Fruit fly (Drosophila melanogaster) whole organism, wandering third instar larva: ENCODE measurements around the gene hry.

Experiments
- Abd-B ChIP-seq: fragments of >200 bp; optimal IDR thresholded peaks from 2 replicates; lab custom pipeline; 2017; ENCODE audit warnings: missing biosample characterization, missing genetic modification characterization
- CG32264 ChIP-seq: fragments of 200-800 bp; sonication (Bioruptor generic); optimal IDR thresholded peaks from 2 replicates; lab custom pipeline; 2016; ENCODE audit warnings: missing biosample characterization, missing genetic modification characterization
- CG9705 ChIP-seq: fragments of 200-800 bp; sonication (Bioruptor generic); optimal IDR thresholded peaks from 2 replicates; lab custom pipeline; 2018; ENCODE audit warnings: missing biosample characterization, mild to moderate bottlenecking, missing genetic modification characterization
- CrebA ChIP-seq: fragments of 200-800 bp; sonication (Bioruptor generic); optimal IDR thresholded peaks from 2 replicates; lab custom pipeline; 2016; ENCODE audit warnings: missing biosample characterization, mild to moderate bottlenecking, missing genetic modification characterization, borderline replicate concordance
- Dfd ChIP-seq: fragments of >200 bp; optimal IDR thresholded peaks from 2 replicates; lab custom pipeline; 2017; ENCODE audit warnings: missing biosample characterization, missing genetic modification characterization
- Dif ChIP-seq: fragments of 200-275, 200-300 bp; sonication (Bioruptor generic); optimal IDR thresholded peaks from 2 replicates; lab custom pipeline; 2018; ENCODE audit warnings: missing biosample characterization, missing genetic modification characterization; ENCODE audit not compliant: partially characterized antibody
- GATAd ChIP-seq: sonication (Bioruptor generic); optimal IDR thresholded peaks from 2 replicates; lab custom pipeline; 2016; ENCODE audit warnings: missing biosample characterization, missing genetic modification characterization
- HLH106 ChIP-seq: fragments of 200-800 bp; optimal IDR thresholded peaks from 3 replicates; lab custom pipeline; 2019; ENCODE audit warnings: missing biosample characterization, mild to moderate bottlenecking, missing genetic modification characterization, moderate library complexity
- Hnf4 ChIP-seq: fragments of 200-800 bp; sonication (Bioruptor generic); optimal IDR thresholded peaks from 2 replicates; lab custom pipeline; 2016; ENCODE audit warnings: missing biosample characterization, mild to moderate bottlenecking, missing genetic modification characterization
- Hr78 ChIP-seq: fragments of >200 bp; optimal IDR thresholded peaks from 2 replicates; lab custom pipeline; 2017; ENCODE audit warnings: missing biosample characterization, missing genetic modification characterization
- Hr83 ChIP-seq: fragments of 200-300 bp; sonication (Bioruptor generic); optimal IDR thresholded peaks from 2 replicates; lab custom pipeline; 2016; ENCODE audit warnings: missing biosample characterization, mild to moderate bottlenecking, missing genetic modification characterization, moderate library complexity; ENCODE audit not compliant: poor library complexity, severe bottlenecking
- Jra ChIP-seq: sonication (Bioruptor generic); optimal IDR thresholded peaks from 2 replicates; lab custom pipeline; 2016; ENCODE audit warnings: missing biosample characterization, missing genetic modification characterization
- Mio ChIP-seq: sonication (Bioruptor generic); optimal IDR thresholded peaks from 2 replicates; lab custom pipeline; 2016; ENCODE audit warnings: missing biosample characterization, missing genetic modification characterization
- Myc ChIP-seq: fragments of >200 bp; optimal IDR thresholded peaks from 2 replicates; lab custom pipeline; 2017
- N ChIP-seq: fragments of >200 bp; optimal IDR thresholded peaks from 2 replicates; lab custom pipeline; 2018; ENCODE audit warnings: missing biosample characterization, missing external identifiers, missing genetic modification characterization
- OdsH ChIP-seq: fragments of 200-800 bp; sonication (Bioruptor generic); optimal IDR thresholded peaks from 2 replicates; lab custom pipeline; 2016; ENCODE audit warnings: missing biosample characterization, mild to moderate bottlenecking, missing genetic modification characterization
- Rel ChIP-seq, 2 experiments: fragments of 200-800 bp; sonication (Bioruptor generic) in 1 of 2; optimal IDR thresholded peaks; 2 replicates in 1 of 2; 3 replicates in 1 of 2; lab custom pipeline; 2016 to 2019; ENCODE audit warnings: mild to moderate bottlenecking in 2 of 2, missing biosample characterization in 2 of 2, missing genetic modification characterization in 2 of 2, moderate library complexity in 1 of 2
- Sp1 ChIP-seq: fragments of 200-800 bp; sonication (Bioruptor generic); optimal IDR thresholded peaks from 3 replicates; lab custom pipeline; 2019; ENCODE audit warnings: missing biosample characterization, mild to moderate bottlenecking, missing genetic modification characterization, moderate library complexity
- Vsx2 ChIP-seq: fragments of 200-300, 225-300 bp; sonication (Bioruptor generic); optimal IDR thresholded peaks from 2 replicates; lab custom pipeline; 2018; ENCODE audit warnings: missing biosample characterization, missing genetic modification characterization; ENCODE audit not compliant: partially characterized antibody
- br ChIP-seq: fragments of 200-800 bp; sonication (Bioruptor generic); optimal IDR thresholded peaks from 2 replicates; lab custom pipeline; 2016; ENCODE audit warnings: missing biosample characterization, missing genetic modification characterization
- brk ChIP-seq: fragments of 200-800 bp; sonication (Bioruptor generic); optimal IDR thresholded peaks from 2 replicates; lab custom pipeline; 2016; ENCODE audit warnings: missing biosample characterization, mild to moderate bottlenecking, missing genetic modification characterization
- dl ChIP-seq, 2 experiments: fragments of 175-275, 200-275 bp in 1 of 2; fragments of 200-275 bp in 1 of 2; sonication (Bioruptor generic); optimal IDR thresholded peaks; lab custom pipeline; 2018; ENCODE audit warnings: mild to moderate bottlenecking in 2 of 2, missing biosample characterization in 2 of 2, missing genetic modification characterization in 2 of 2, moderate library complexity in 2 of 2; ENCODE audit not compliant: partially characterized antibody in 2 of 2, insufficient read depth in 1 of 2
- dmrt93B ChIP-seq: fragments of 200-800 bp; sonication (Bioruptor generic); optimal IDR thresholded peaks from 2 replicates; lab custom pipeline; 2018; ENCODE audit warnings: missing biosample characterization, mild to moderate bottlenecking, missing genetic modification characterization
- dsf ChIP-seq: sonication (Bioruptor generic); optimal IDR thresholded peaks from 2 replicates; lab custom pipeline; 2016; ENCODE audit warnings: missing biosample characterization, missing genetic modification characterization, borderline replicate concordance
- ey ChIP-seq: fragments of 200-800 bp; sonication (Bioruptor generic); optimal IDR thresholded peaks from 2 replicates; lab custom pipeline; 2016; ENCODE audit warnings: missing biosample characterization, missing genetic modification characterization
- foxo ChIP-seq, 2 experiments: fragments of 200-800 bp; sonication (Bioruptor generic); optimal IDR thresholded peaks; 2 replicates in 1 of 2; 3 replicates in 1 of 2; lab custom pipeline; 2016 to 2017; ENCODE audit warnings: missing biosample characterization in 2 of 2, missing genetic modification characterization in 2 of 2
- fru ChIP-seq: fragments of 200-800 bp; sonication (Bioruptor generic); optimal IDR thresholded peaks from 3 replicates; lab custom pipeline; 2016; ENCODE audit warnings: missing biosample characterization, mild to moderate bottlenecking, missing genetic modification characterization
- h ChIP-seq: fragments of 200-800 bp; sonication (Bioruptor generic); optimal IDR thresholded peaks from 3 replicates; lab custom pipeline; 2016; ENCODE audit warnings: missing biosample characterization, mild to moderate bottlenecking, missing genetic modification characterization
- jim ChIP-seq: fragments of 175-275, 200-325 bp; sonication (Bioruptor generic); optimal IDR thresholded peaks from 2 replicates; lab custom pipeline; 2016; ENCODE audit warnings: missing biosample characterization, mild to moderate bottlenecking, missing genetic modification characterization
- lola ChIP-seq: fragments of >200 bp; optimal IDR thresholded peaks from 2 replicates; lab custom pipeline; 2017; ENCODE audit warnings: missing biosample characterization, missing genetic modification characterization
- pan ChIP-seq: fragments of >200 bp; optimal IDR thresholded peaks from 2 replicates; lab custom pipeline; 2017
- psq ChIP-seq: fragments of 200-800 bp; sonication (Bioruptor generic); optimal IDR thresholded peaks from 3 replicates; lab custom pipeline; 2017; ENCODE audit warnings: missing biosample characterization, mild to moderate bottlenecking, missing genetic modification characterization, moderate library complexity
- rgr ChIP-seq: fragments of 200-800 bp; sonication (Bioruptor generic); optimal IDR thresholded peaks from 3 replicates; lab custom pipeline; 2016; ENCODE audit warnings: missing biosample characterization, mild to moderate bottlenecking, missing genetic modification characterization
- sage ChIP-seq: fragments of 200-800 bp; sonication (Bioruptor generic); optimal IDR thresholded peaks from 2 replicates; lab custom pipeline; 2016; ENCODE audit warnings: missing biosample characterization, mild to moderate bottlenecking, missing genetic modification characterization
- sv ChIP-seq: fragments of 200-800 bp; sonication (Bioruptor generic); optimal IDR thresholded peaks from 3 replicates; lab custom pipeline; 2016; ENCODE audit warnings: missing biosample characterization, missing genetic modification characterization
- tai ChIP-seq: sonication (Bioruptor generic); optimal IDR thresholded peaks from 2 replicates; lab custom pipeline; 2016; ENCODE audit warnings: missing biosample characterization, missing genetic modification characterization
- usp ChIP-seq: fragments of >200 bp; optimal IDR thresholded peaks from 2 replicates; lab custom pipeline; 2017; ENCODE audit warnings: missing biosample characterization, missing genetic modification characterization
- woc ChIP-seq: sonication (Bioruptor generic); optimal IDR thresholded peaks from 2 replicates; lab custom pipeline; 2016; ENCODE audit warnings: missing biosample characterization, mild to moderate bottlenecking, missing genetic modification characterization

hry gene

dm6 chr3L:8697862-8698261 lies 22.3 kb downstream of the hry start:
- TF ChIP-seq HLH106 (tag; lab: Kevin White, UChicago) (peak; percentile 4), psq (GFP tag; lab: Kevin White, UChicago) (no peak), Sp1 (GFP tag; lab: Kevin White, UChicago) (no peak), Rel (GFP tag; optimal IDR thresholded peaks at IDR 0.05; lab: Kevin White, UChicago) (no peak), Rel (tag; optimal IDR thresholded peaks at IDR 0.05; lab: Kevin White, UChicago) (peak; percentile 64), Dfd (GFP tag; lab: Kevin White, UChicago) (peak; percentile 98), woc (GFP tag; lab: Kevin White, UChicago) (no peak), Hr78 (GFP tag; lab: Kevin White, UChicago) (no peak)
- TF ChIP-seq, all 38 proteins: peak for 3

dm6 chr3L:8698493-8699166 lies 23.1 kb downstream of the hry start:
- TF ChIP-seq Hnf4 (GFP tag; lab: Kevin White, UChicago) (peak; percentile 46), fru (GFP tag; lab: Kevin White, UChicago) (no peak), Rel (GFP tag; optimal IDR thresholded peaks at IDR 0.05; lab: Kevin White, UChicago) (no peak), Rel (tag; optimal IDR thresholded peaks at IDR 0.05; lab: Kevin White, UChicago) (peak; percentile 28), lola (GFP tag; lab: Kevin White, UChicago) (no peak), Hr78 (GFP tag; lab: Kevin White, UChicago) (no peak), Vsx2 (GFP tag; lab: Kevin White, UChicago) (peak; percentile 21)
- TF ChIP-seq, all 38 proteins: peak for 3

DNA sequence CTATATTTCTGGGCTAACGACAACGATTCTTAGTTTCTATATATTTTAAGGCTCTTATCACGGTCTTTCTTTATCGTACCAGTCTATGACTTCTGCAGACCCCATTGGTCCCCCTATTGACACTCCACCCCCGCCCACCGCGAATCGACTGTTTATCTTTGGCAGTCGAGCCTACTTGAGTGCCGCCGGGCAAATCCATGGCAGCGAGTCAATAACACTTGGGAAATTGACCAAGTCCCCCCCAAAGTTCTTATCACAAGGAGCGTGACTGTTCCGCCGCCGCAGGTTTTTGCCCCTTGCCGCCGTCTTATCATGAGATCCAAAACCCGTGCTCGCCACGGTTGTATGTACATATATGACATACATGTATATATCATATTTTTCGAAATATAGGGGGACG lies 24.1 kb downstream of the hry start:
- TF ChIP-seq GATAd (GFP tag; lab: Kevin White, UChicago), result no peak
- TF ChIP-seq Vsx2 (GFP tag; lab: Kevin White, UChicago), result no peak
- peak; percentile 26 for TF ChIP-seq HLH106 (tag; lab: Kevin White, UChicago)
- TF ChIP-seq woc (GFP tag; lab: Kevin White, UChicago), result no peak
- TF ChIP-seq lola (GFP tag; lab: Kevin White, UChicago), result no peak
- TF ChIP-seq dl (GFP tag; optimal IDR thresholded peaks at IDR 0.05; lab: Kevin White, UChicago; ENCODE audit: insufficient read depth in 1 of 2, partially characterized antibody in 2 of 2), result no peak
- no peak for TF ChIP-seq fru (GFP tag; lab: Kevin White, UChicago)
- no peak for TF ChIP-seq sv (GFP tag; lab: Kevin White, UChicago)
- no peak for TF ChIP-seq rgr (GFP tag; lab: Kevin White, UChicago)
- no peak for TF ChIP-seq usp
- TF ChIP-seq Mio, result no peak
- TF ChIP-seq Hnf4 (GFP tag; lab: Kevin White, UChicago), result no peak
- TF ChIP-seq Dif (GFP tag; lab: Kevin White, UChicago), result no peak
- peak; percentile 35 for TF ChIP-seq br (GFP tag; lab: Kevin White, UChicago)
- no peak for TF ChIP-seq CG9705 (GFP tag; lab: Kevin White, UChicago)
- no peak for TF ChIP-seq psq (GFP tag; lab: Kevin White, UChicago)
- TF ChIP-seq jim, result no peak
- no peak for TF ChIP-seq CG32264 (GFP tag; lab: Kevin White, UChicago)
- TF ChIP-seq Dfd (GFP tag; lab: Kevin White, UChicago), result no peak
- TF ChIP-seq Abd-B (GFP tag; lab: Kevin White, UChicago), result no peak
- TF ChIP-seq pan (lab: Kevin White, UChicago), result no peak
- TF ChIP-seq Hr78 (GFP tag; lab: Kevin White, UChicago), result no peak
- peak; percentile 75 for TF ChIP-seq Hr83
- no peak for TF ChIP-seq N (GFP tag; lab: Kevin White, UChicago)
- peak; percentile 64 for TF ChIP-seq tai (GFP tag; lab: Kevin White, UChicago)
- no peak for TF ChIP-seq sage (GFP tag; lab: Kevin White, UChicago)
- no peak for TF ChIP-seq ey (GFP tag; lab: Kevin White, UChicago)
- peak; percentile 27 for TF ChIP-seq Jra (GFP tag; lab: Kevin White, UChicago)
- peak in 1 of 2 experiments; percentile 24 for TF ChIP-seq foxo (GFP tag; optimal IDR thresholded peaks at IDR 0.05; lab: Kevin White, UChicago)
- no peak for TF ChIP-seq dmrt93B
- no peak for TF ChIP-seq brk (GFP tag; lab: Kevin White, UChicago)
- no peak for TF ChIP-seq Myc (lab: Kevin White, UChicago)
- TF ChIP-seq h (GFP tag; lab: Kevin White, UChicago), result peak; percentile 94
- no peak for TF ChIP-seq OdsH
- TF ChIP-seq CrebA (GFP tag; lab: Kevin White, UChicago), result peak; percentile 14
- no peak for TF ChIP-seq Rel (GFP tag; optimal IDR thresholded peaks at IDR 0.05; lab: Kevin White, UChicago)
- peak; percentile 83 for TF ChIP-seq Rel (tag; optimal IDR thresholded peaks at IDR 0.05; lab: Kevin White, UChicago)
- TF ChIP-seq dsf, result no peak
- no peak for TF ChIP-seq Sp1 (GFP tag; lab: Kevin White, UChicago)
